Fruit fly (Drosophila melanogaster) whole organism, embryonic: ENCODE measurements around the gene CG13898.

Experiments
- CG10959 ChIP-seq: fragments of 200-800 bp; sonication (Bioruptor generic); IDR thresholded peaks from 2 replicates; pipeline ENCODE4 v1.3.6; 2022; ENCODE audit warnings: missing biosample characterization, missing genetic modification characterization
- CG10979 ChIP-seq: fragments of 200-800 bp; sonication (Bioruptor generic); optimal IDR thresholded peaks from 2 replicates; lab custom pipeline; 2018; ENCODE audit warnings: missing biosample characterization, mild to moderate bottlenecking, missing genetic modification characterization, moderate library complexity
- CG11504 ChIP-seq: fragments of 200-800 bp; sonication (Bioruptor generic); optimal IDR thresholded peaks from 3 replicates; lab custom pipeline; 2019; ENCODE audit warnings: missing biosample characterization, mild to moderate bottlenecking, missing genetic modification characterization, moderate library complexity
- CG11695 ChIP-seq: fragments of 200-800 bp; sonication (Bioruptor generic); IDR thresholded peaks from 3 replicates; pipeline ENCODE4 v1.3.6; 2022; ENCODE audit warnings: missing biosample characterization, missing genetic modification characterization
- CG12104 ChIP-seq: fragments of 200-800 bp; sonication (Bioruptor generic); optimal IDR thresholded peaks from 3 replicates; lab custom pipeline; 2016; ENCODE audit warnings: missing biosample characterization, missing genetic modification characterization
- CG12391 ChIP-seq: fragments of 200-800 bp; sonication (Bioruptor generic); optimal IDR thresholded peaks from 3 replicates; lab custom pipeline; 2018; ENCODE audit warnings: missing biosample characterization, mild to moderate bottlenecking, missing genetic modification characterization, moderate library complexity
- CG13894 ChIP-seq: fragments of 200-800 bp; sonication (Bioruptor generic); optimal IDR thresholded peaks from 3 replicates; lab custom pipeline; 2018; ENCODE audit warnings: missing biosample characterization, mild to moderate bottlenecking, missing genetic modification characterization, moderate library complexity
- CG15073 ChIP-seq: fragments of 200-800 bp; sonication (Bioruptor generic); optimal IDR thresholded peaks from 2 replicates; lab custom pipeline; 2016; ENCODE audit warnings: missing biosample characterization, missing genetic modification characterization
- CG16863 ChIP-seq: fragments of 200-800 bp; sonication (Bioruptor generic); optimal IDR thresholded peaks from 3 replicates; lab custom pipeline; 2016; ENCODE audit warnings: missing biosample characterization, missing genetic modification characterization
- CG18011 ChIP-seq: fragments of 200-800 bp; sonication (Bioruptor generic); optimal IDR thresholded peaks from 2 replicates; lab custom pipeline; 2017; ENCODE audit warnings: missing biosample characterization, missing genetic modification characterization, mild to moderate bottlenecking, moderate library complexity, missing genotype
- CG18599 ChIP-seq: fragments of 200-800 bp; sonication (Bioruptor generic); optimal IDR thresholded peaks from 3 replicates; lab custom pipeline; 2017; ENCODE audit warnings: missing biosample characterization, missing genetic modification characterization, mild to moderate bottlenecking, moderate library complexity, missing genetic modification reagents
- CG2712 ChIP-seq: fragments of 200-800 bp; optimal IDR thresholded peaks from 3 replicates; lab custom pipeline; 2019; ENCODE audit warnings: missing biosample characterization, mild to moderate bottlenecking, missing genetic modification characterization, moderate library complexity
- CG33557 ChIP-seq: fragments of 200-800 bp; sonication (Bioruptor generic); optimal IDR thresholded peaks from 2 replicates; lab custom pipeline; 2019; ENCODE audit warnings: missing biosample characterization, mild to moderate bottlenecking, missing genetic modification characterization, moderate library complexity
- CG4730 ChIP-seq: fragments of 200-800 bp; sonication (Bioruptor generic); IDR thresholded peaks from 2 replicates; pipeline ENCODE4 v1.3.6; 2022; ENCODE audit warnings: missing biosample characterization, missing genetic modification characterization
- CG4820 ChIP-seq: fragments of 200-800 bp; sonication (Bioruptor generic); optimal IDR thresholded peaks from 3 replicates; lab custom pipeline; 2016; ENCODE audit warnings: missing biosample characterization, missing genetic modification characterization
- CG5953 ChIP-seq: fragments of 200-800 bp; sonication (Bioruptor generic); IDR thresholded peaks from 2 replicates; pipeline ENCODE4 v1.3.6; 2022; ENCODE audit warnings: missing biosample characterization, missing genetic modification characterization
- CG6254 ChIP-seq: fragments of 200-800 bp; sonication (Bioruptor generic); optimal IDR thresholded peaks from 3 replicates; lab custom pipeline; 2017; ENCODE audit warnings: mild to moderate bottlenecking, missing biosample characterization, missing genetic modification reagents, missing genetic modification characterization
- CG6689 ChIP-seq: fragments of 200-800 bp; sonication (Bioruptor generic); IDR thresholded peaks from 2 replicates; pipeline ENCODE4 v1.3.6; 2022; ENCODE audit warnings: missing biosample characterization, missing genetic modification characterization
- Dip2 ChIP-seq: fragments of 200-800 bp; sonication (Bioruptor generic); IDR thresholded peaks from 2 replicates; pipeline ENCODE4 v1.3.6; 2022; ENCODE audit warnings: missing biosample characterization, missing genetic modification characterization
- Ets65A ChIP-seq: fragments of 200-800 bp; sonication (Bioruptor generic); peaks from one replicate; lab custom pipeline; 2016; ENCODE audit warnings: missing biosample characterization, missing genetic modification characterization
- Gsc ChIP-seq: fragments of 200-800 bp; sonication (Bioruptor generic); IDR thresholded peaks from 2 replicates; pipeline ENCODE4 v1.3.6; 2022; ENCODE audit warnings: missing biosample characterization, missing genetic modification characterization
- H15 ChIP-seq: fragments of 200-800 bp; sonication (Bioruptor generic); IDR thresholded peaks from 3 replicates; pipeline ENCODE4 v1.3.6; 2022; ENCODE audit warnings: missing biosample characterization, missing genetic modification characterization
- HmgZ ChIP-seq: fragments of 200-800 bp; sonication (Bioruptor generic); optimal IDR thresholded peaks from 2 replicates; lab custom pipeline; 2018; ENCODE audit warnings: missing biosample characterization, mild to moderate bottlenecking, missing genetic modification characterization
- Hr3 ChIP-seq: fragments of 200-800 bp; sonication (Bioruptor generic); optimal IDR thresholded peaks from 3 replicates; lab custom pipeline; 2016; ENCODE audit warnings: missing biosample characterization, missing genetic modification characterization
- Hr78 ChIP-seq, 2 experiments: fragments of 200-800 bp in 1 of 2; fragments of >200 bp in 1 of 2; sonication (Bioruptor generic) in 1 of 2; optimal IDR thresholded peaks; 2 replicates each; lab custom pipeline; 2017 to 2019; ENCODE audit warnings: missing biosample characterization in 2 of 2, missing genetic modification characterization in 2 of 2, mild to moderate bottlenecking in 1 of 2, moderate library complexity in 1 of 2
- Lim3 ChIP-seq: fragments of 200-800 bp; sonication (Bioruptor generic); IDR thresholded peaks from 2 replicates; pipeline ENCODE4 v1.3.6; 2022; ENCODE audit warnings: missing biosample characterization, missing genetic modification characterization
- Mad ChIP-seq: fragments of 200-800 bp; sonication (Bioruptor generic); optimal IDR thresholded peaks from 2 replicates; lab custom pipeline; 2016; ENCODE audit warnings: missing biosample characterization, missing genetic modification characterization
- Med ChIP-seq: fragments of 200-800 bp; sonication (Bioruptor generic); peaks from one replicate; lab custom pipeline; 2016; ENCODE audit warnings: missing biosample characterization, missing genetic modification characterization, mild to moderate bottlenecking, inconsistent platforms, moderate library complexity
- Pdp1 ChIP-seq, 2 experiments: fragments of 200-800 bp; sonication (Bioruptor generic); optimal IDR thresholded peaks; 3 replicates each; lab custom pipeline; 2016; ENCODE audit warnings: missing biosample characterization in 2 of 2, missing genetic modification characterization in 2 of 2, mild to moderate bottlenecking in 1 of 2, moderate library complexity in 1 of 2
- Rx ChIP-seq: fragments of 200-800 bp; sonication (Bioruptor generic); IDR thresholded peaks from 2 replicates; pipeline ENCODE4 v1.3.6; 2022; ENCODE audit warnings: missing biosample characterization, missing genetic modification characterization
- Sin3A ChIP-seq: fragments of >200 bp; optimal IDR thresholded peaks from 2 replicates; lab custom pipeline; 2018
- Six4 ChIP-seq: fragments of 200-800 bp; sonication (Bioruptor generic); optimal IDR thresholded peaks from 2 replicates; lab custom pipeline; 2016; ENCODE audit warnings: missing biosample characterization, missing genetic modification characterization
- TFAM ChIP-seq: fragments of 200-800 bp; sonication (Bioruptor generic); optimal IDR thresholded peaks from 2 replicates; lab custom pipeline; 2017; ENCODE audit warnings: missing biosample characterization, missing genetic modification characterization, inconsistent platforms
- ash1 ChIP-seq: fragments of 200-800 bp; sonication (Bioruptor generic); optimal IDR thresholded peaks from 2 replicates; lab custom pipeline; 2018; ENCODE audit warnings: missing biosample characterization, mild to moderate bottlenecking, missing genetic modification characterization
- dan ChIP-seq: fragments of 200-800 bp; sonication (Bioruptor generic); IDR thresholded peaks from 2 replicates; pipeline ENCODE4 v1.3.6; 2022; ENCODE audit warnings: missing biosample characterization, missing genetic modification characterization
- dysf ChIP-seq: fragments of 200-800 bp; sonication (Bioruptor generic); IDR thresholded peaks from 3 replicates; pipeline ENCODE4 v1.3.6; 2022; ENCODE audit warnings: missing biosample characterization, missing genetic modification characterization
- fd96Cb ChIP-seq: fragments of 200-800 bp; sonication (Bioruptor generic); optimal IDR thresholded peaks from 2 replicates; lab custom pipeline; 2018; ENCODE audit warnings: missing biosample characterization, mild to moderate bottlenecking, missing genetic modification characterization, moderate library complexity
- gcm2 ChIP-seq: fragments of 200-800 bp; sonication (Bioruptor generic); optimal IDR thresholded peaks from 2 replicates; lab custom pipeline; 2016; ENCODE audit warnings: missing biosample characterization, missing genetic modification characterization
- gem ChIP-seq: fragments of 200-800 bp; sonication (Bioruptor generic); optimal IDR thresholded peaks from 2 replicates; lab custom pipeline; 2019; ENCODE audit warnings: missing biosample characterization, mild to moderate bottlenecking, missing genetic modification characterization, moderate library complexity
- hbn ChIP-seq: fragments of 200-800 bp; sonication (Bioruptor generic); IDR thresholded peaks from 2 replicates; pipeline ENCODE4 v1.3.6; 2022; ENCODE audit warnings: missing biosample characterization, missing genetic modification characterization; ENCODE audit not compliant: partially characterized antibody
- lbe ChIP-seq: fragments of 200-800 bp; sonication (Bioruptor generic); optimal IDR thresholded peaks from 2 replicates; lab custom pipeline; 2016; ENCODE audit warnings: missing biosample characterization, mild to moderate bottlenecking, missing genetic modification characterization
- lola ChIP-seq, 3 experiments: fragments of >200 bp in 2 of 3; fragments of 200-800 bp in 1 of 3; sonication (Bioruptor generic) in 1 of 3; optimal IDR thresholded peaks; 2 replicates each; lab custom pipeline; 2017 to 2019; ENCODE audit warnings: missing biosample characterization in 3 of 3, missing genetic modification characterization in 3 of 3, mild to moderate bottlenecking in 1 of 3, moderate library complexity in 1 of 3
- nerfin-1 ChIP-seq: fragments of 200-800 bp; sonication (Bioruptor generic); optimal IDR thresholded peaks from 3 replicates; lab custom pipeline; 2019; ENCODE audit warnings: missing biosample characterization, mild to moderate bottlenecking, missing genetic modification characterization, moderate library complexity
- nom ChIP-seq: fragments of 200-800 bp; sonication (Bioruptor generic); optimal IDR thresholded peaks from 2 replicates; lab custom pipeline; 2017; ENCODE audit warnings: missing biosample characterization, missing genetic modification characterization, mild to moderate bottlenecking, moderate library complexity, missing genetic modification reagents
- row ChIP-seq: fragments of 200-800 bp; sonication (Bioruptor generic); IDR thresholded peaks from 3 replicates; pipeline ENCODE4 v1.3.6; 2022; ENCODE audit warnings: missing biosample characterization, missing genetic modification characterization
- seq ChIP-seq: fragments of 200-800 bp; sonication (Bioruptor generic); IDR thresholded peaks from 2 replicates; pipeline ENCODE4 v1.3.6; 2022; ENCODE audit warnings: missing biosample characterization, missing genetic modification characterization
- sisA ChIP-seq: fragments of 200-800 bp; sonication (Bioruptor generic); IDR thresholded peaks from 2 replicates; pipeline ENCODE4 v1.3.6; 2022; ENCODE audit warnings: missing biosample characterization, missing genetic modification characterization
- stwl ChIP-seq: fragments of 200-800 bp; sonication (Bioruptor generic); optimal IDR thresholded peaks from 3 replicates; lab custom pipeline; 2018; ENCODE audit warnings: missing biosample characterization, mild to moderate bottlenecking, missing genetic modification characterization, moderate library complexity
- tio ChIP-seq: fragments of 200-800 bp; sonication (Bioruptor generic); optimal IDR thresholded peaks from 2 replicates; lab custom pipeline; 2017; ENCODE audit warnings: missing biosample characterization, missing genetic modification characterization, inconsistent platforms
- zfh1 ChIP-seq: fragments of 200-800 bp; sonication (Bioruptor generic); IDR thresholded peaks from 3 replicates; pipeline ENCODE4 v1.3.6; 2022; ENCODE audit warnings: missing biosample characterization, missing genetic modification characterization

The CG13898 gene

DNA sequence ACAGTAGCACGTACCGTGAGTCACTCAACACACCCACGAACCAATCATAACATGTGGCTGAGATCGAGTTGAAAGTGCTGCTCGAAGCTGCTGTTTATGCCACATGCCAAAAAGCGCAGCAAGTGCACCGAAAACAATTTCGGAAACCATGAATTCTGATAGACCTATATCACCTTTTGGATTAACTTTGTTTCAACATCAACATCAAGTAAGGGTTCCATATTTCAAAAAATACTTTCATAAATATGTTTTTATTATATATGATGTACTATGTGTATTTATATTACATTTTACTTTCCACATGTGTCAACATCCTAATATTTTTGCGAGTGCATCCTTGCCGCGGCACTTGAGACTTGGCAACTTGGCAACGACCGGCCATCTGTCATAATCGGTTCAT is 27.6 kb downstream of the CG13898 start (continued):
- TF ChIP-seq CG5953 (GFP tag; lab: Robert Waterston, UW) (no peak), CG12104 (GFP tag; lab: Kevin White, UChicago) (no peak), CG11504 (tag; lab: Kevin White, UChicago) (peak; percentile 24), CG6689 (GFP tag; lab: Robert Waterston, UW) (no peak), nom (peak; percentile 0), gem (peak; percentile 24), CG4820 (GFP tag; lab: Kevin White, UChicago) (peak; percentile 5), CG6254 (GFP tag; lab: Kevin White, UChicago) (peak; percentile 26), CG2712 (tag; lab: Kevin White, UChicago) (peak; percentile 21), CG4730 (GFP tag; lab: Robert Waterston, UW) (no peak), CG13894 (tag; lab: Kevin White, UChicago) (no peak), hbn (GFP tag; lab: Robert Waterston, UW) (no peak), Mad (GFP tag; lab: Kevin White, UChicago) (no peak), TFAM (GFP tag; lab: Kevin White, UChicago) (no peak), lbe (GFP tag; lab: Kevin White, UChicago) (peak; percentile 25), ash1 (no peak), HmgZ (tag; lab: Kevin White, UChicago) (no peak), nerfin-1 (tag; lab: Kevin White, UChicago) (no peak), Hr78 (GFP tag; optimal IDR thresholded peaks at IDR 0.05; lab: Kevin White, UChicago) (no peak), CG10979 (tag; lab: Kevin White, UChicago) (peak; percentile 16), CG18599 (GFP tag; lab: Kevin White, UChicago) (no peak), Six4 (GFP tag; lab: Kevin White, UChicago) (no peak), Sin3A (lab: Kevin White, UChicago) (no peak), lola (GFP tag; optimal IDR thresholded peaks at IDR 0.05; lab: Kevin White, UChicago) (peak in 1 of 3 experiments; percentile 17), row (GFP tag; lab: Robert Waterston, UW) (no peak; the same call in 2 of the 3 replicates)

DNA sequence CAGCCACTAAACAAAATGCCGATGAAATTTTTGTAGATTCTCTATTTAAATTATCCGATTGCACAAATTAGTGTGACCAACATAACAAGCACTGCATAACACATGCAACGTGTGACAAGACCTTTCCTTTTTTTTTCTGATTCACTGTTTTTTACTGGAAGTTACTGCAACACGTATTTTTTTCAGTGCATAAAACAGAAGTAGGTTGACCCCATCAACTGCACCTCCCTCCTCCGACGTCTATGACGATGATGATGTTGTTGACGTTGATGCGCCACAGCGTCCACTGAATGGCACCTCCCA is 28.8 kb downstream of the CG13898 start:
- peak; percentile 23 for TF ChIP-seq tio (GFP tag; lab: Kevin White, UChicago)
- TF ChIP-seq Med (GFP tag; lab: Kevin White, UChicago) = peak; percentile 80
- TF ChIP-seq CG5953 (GFP tag; lab: Robert Waterston, UW) = peak; percentile 45; the same call in 1 of the 2 replicates
- peak; percentile 42 for TF ChIP-seq CG2712 (tag; lab: Kevin White, UChicago)
- peak in 1 of 2 experiments; percentile 20 for TF ChIP-seq Pdp1 (GFP tag; optimal IDR thresholded peaks at IDR 0.05; lab: Kevin White, UChicago)
- 0 out of 2 replicates have a peak, but pooled peaks have one; percentile 27 for TF ChIP-seq seq
- peak; percentile 45; the same call in 1 of the 3 replicates for TF ChIP-seq zfh1 (GFP tag; lab: Robert Waterston, UW)
- no peak for TF ChIP-seq Gsc (GFP tag; lab: Robert Waterston, UW)
- TF ChIP-seq H15 (GFP tag; lab: Robert Waterston, UW) = 0 out of 3 replicates have a peak, but pooled peaks have one; percentile 26
- no peak for TF ChIP-seq Hr3
- peak; percentile 19 for TF ChIP-seq CG15073 (GFP tag; lab: Kevin White, UChicago)
- no peak for TF ChIP-seq Dip2 (GFP tag; lab: Robert Waterston, UW)
- no peak for TF ChIP-seq CG10959 (GFP tag; lab: Robert Waterston, UW)
- TF ChIP-seq CG16863 (GFP tag; lab: Kevin White, UChicago) = peak; percentile 1
- peak; percentile 85 for TF ChIP-seq stwl (tag; lab: Kevin White, UChicago)
- peak; percentile 21 for TF ChIP-seq CG12391 (tag; lab: Kevin White, UChicago)
- TF ChIP-seq CG11695 (GFP tag; lab: Robert Waterston, UW) = peak; percentile 43; the same call in 1 of the 3 replicates
- peak; percentile 50; the same call in 1 of the 2 replicates for TF ChIP-seq sisA
- peak; percentile 54; the same call in 2 of the 3 replicates for TF ChIP-seq dysf (GFP tag; lab: Robert Waterston, UW)
- peak; percentile 47 for TF ChIP-seq Rx (GFP tag; lab: Robert Waterston, UW)
- TF ChIP-seq row (GFP tag; lab: Robert Waterston, UW) = peak; percentile 27; the same call in 2 of the 3 replicates
- no peak for TF ChIP-seq dan (GFP tag; lab: Robert Waterston, UW)
- no peak for TF ChIP-seq Lim3 (GFP tag; lab: Robert Waterston, UW)
- TF ChIP-seq gcm2 (GFP tag; lab: Kevin White, UChicago) = no peak
- TF ChIP-seq fd96Cb (tag; lab: Kevin White, UChicago) = peak; percentile 28
- TF ChIP-seq CG33557 (GFP tag; lab: Kevin White, UChicago) = no peak
- no peak for TF ChIP-seq CG18011 (GFP tag; lab: Kevin White, UChicago)
- peak; percentile 47 for TF ChIP-seq Ets65A (GFP tag; lab: Kevin White, UChicago)
- 0 out of 2 replicates have a peak, but pooled peaks have one; percentile 38 for TF ChIP-seq CG6689 (GFP tag; lab: Robert Waterston, UW)
